Fruit fly (Drosophila melanogaster): ENCODE data around the gene Smr.

DNA sequence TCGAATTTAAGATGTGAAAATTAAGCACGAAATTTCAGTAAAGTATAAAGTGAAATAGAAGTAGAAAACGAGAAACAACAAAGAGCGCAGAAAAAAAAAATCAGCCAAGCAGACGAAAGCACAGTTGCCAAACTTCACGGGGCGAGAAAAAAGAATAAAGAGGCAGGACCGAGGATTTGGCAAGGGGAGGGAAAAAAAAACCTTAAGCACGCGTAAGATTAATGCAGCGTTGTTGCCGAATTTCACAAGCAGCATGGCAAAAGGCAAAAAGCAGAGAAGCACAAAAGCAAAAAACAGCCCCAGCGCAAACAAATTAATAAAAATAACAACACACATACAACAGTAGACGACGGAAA lies 8.1 kb downstream of the Smr start:
- TF ChIP-seq Pif1A (GFP tag; optimal IDR thresholded peaks at IDR 0.05): peak; percentile 80
- TF ChIP-seq CG8159 (tag; optimal IDR thresholded peaks at IDR 0.05): no peak
- no peak for TF ChIP-seq CG9948 (tag; optimal IDR thresholded peaks at IDR 0.05)
- TF ChIP-seq CG10348 (GFP tag; IDR thresholded peaks at IDR 0.05): no peak
- no peak for TF ChIP-seq CG8301 (tag; optimal IDR thresholded peaks at IDR 0.05)
- no peak for TF ChIP-seq CG34367 (tag; optimal IDR thresholded peaks at IDR 0.05)
- TF ChIP-seq EcR (GFP tag; optimal IDR thresholded peaks at IDR 0.05): no peak
- TF ChIP-seq CG12605 (GFP tag; IDR thresholded peaks at IDR 0.05): no peak
